Worm (Caenorhabditis elegans): ENCODE measurements around the gene F59H6.14.
"Not testable (repeated sequence)": the region's sequence is repeated elsewhere in the genome, so short reads cannot be mapped to it uniquely, and the experiment has no call there.

The F59H6.14 gene

DNA sequence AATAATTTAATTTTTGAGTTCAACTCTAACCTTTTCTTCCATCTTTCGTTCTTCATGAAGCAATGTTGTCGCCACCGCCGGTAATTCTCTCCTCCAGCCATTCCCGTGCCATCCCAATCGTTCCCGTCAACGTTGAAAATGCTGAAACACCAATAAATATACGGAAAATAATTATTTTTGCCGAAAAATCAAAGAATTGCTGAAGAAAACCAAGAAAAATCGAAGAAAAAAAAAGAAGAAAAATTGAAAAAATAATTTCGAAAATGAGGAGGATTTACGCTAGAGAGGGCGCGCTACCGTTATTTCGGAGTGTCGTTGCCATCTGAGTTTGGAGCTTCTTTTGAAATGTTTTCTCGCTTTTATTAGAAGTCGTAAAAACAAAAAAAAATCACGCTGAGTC lies 9.9 kb upstream of the F59H6.14 start, which contains the start of gene cya-2:
Gene cya-2, minus strand, starts transcription at position 101 of the 400 bp plus-strand sequence.
- TF ChIP-seq T26A5.8 (tag; optimal IDR thresholded peaks at IDR 0.05); attf-3 (GFP tag; conservative IDR thresholded peaks at IDR 0.05); him-1 (tag; optimal IDR thresholded peaks at IDR 0.05): not testable (repeated sequence)

DNA sequence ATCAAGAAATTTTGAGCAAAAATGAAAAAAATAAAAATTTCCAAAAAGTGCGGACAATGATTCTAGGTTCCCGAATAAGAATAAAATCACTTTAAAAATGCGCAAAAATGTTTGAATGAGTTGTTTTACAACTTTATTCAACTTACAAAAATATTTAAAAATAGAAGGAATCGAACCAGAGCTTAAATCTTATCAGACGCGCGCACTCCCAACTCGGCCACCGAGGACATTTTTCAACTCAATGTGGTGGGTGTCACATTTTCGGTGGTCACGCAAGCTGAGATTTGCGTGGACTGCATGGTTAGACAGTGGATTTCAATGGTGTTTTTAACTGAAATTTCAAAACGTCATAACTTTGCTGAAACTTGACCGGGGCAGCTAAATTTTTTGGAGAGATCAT lies 8.7 kb upstream of the F59H6.14 start:
- TF ChIP-seq lin-26 (GFP tag; IDR thresholded peaks at IDR 0.05) = peak; percentile 62; the same call in 1 of the 2 replicates
- TF ChIP-seq rpc-1 (optimal IDR thresholded peaks at IDR 0.05) = not testable (repeated sequence)
- peak; percentile 28 for TF ChIP-seq rpc-1 (tag; optimal IDR thresholded peaks at IDR 0.05)
- peak; percentile 65 for TF ChIP-seq tbp1 (GFP tag; optimal IDR thresholded peaks at IDR 0.05)

DNA sequence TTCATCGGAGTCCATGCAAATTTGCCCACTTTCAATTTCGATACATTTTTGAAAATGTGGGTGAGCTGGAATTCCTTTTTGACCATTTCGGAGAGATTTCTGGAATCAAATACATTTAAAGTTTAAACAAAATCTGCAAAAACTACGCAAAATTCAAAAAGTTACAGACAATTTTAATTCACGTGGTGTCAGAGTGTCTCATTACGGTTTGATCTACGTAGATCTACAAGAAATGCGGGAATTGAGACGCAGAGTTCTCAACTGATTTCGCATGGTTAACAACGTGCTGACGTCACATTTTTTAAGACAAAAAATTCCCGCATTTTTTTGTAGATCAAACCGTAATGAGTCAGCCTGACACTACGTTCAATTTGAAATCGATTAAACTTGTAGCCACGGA lies 6.9 kb upstream of the F59H6.14 start, which contains the start of gene bath-21:
Gene bath-21, minus strand, starts transcription at position 101 of the 400 bp plus-strand sequence.
- no peak for TF ChIP-seq die-1 (tag; optimal IDR thresholded peaks at IDR 0.05)
- no peak for TF ChIP-seq Y67H2A.10 (GFP tag; conservative IDR thresholded peaks at IDR 0.05)
- TF ChIP-seq lin-40 (tag; optimal IDR thresholded peaks at IDR 0.05) = no peak

DNA sequence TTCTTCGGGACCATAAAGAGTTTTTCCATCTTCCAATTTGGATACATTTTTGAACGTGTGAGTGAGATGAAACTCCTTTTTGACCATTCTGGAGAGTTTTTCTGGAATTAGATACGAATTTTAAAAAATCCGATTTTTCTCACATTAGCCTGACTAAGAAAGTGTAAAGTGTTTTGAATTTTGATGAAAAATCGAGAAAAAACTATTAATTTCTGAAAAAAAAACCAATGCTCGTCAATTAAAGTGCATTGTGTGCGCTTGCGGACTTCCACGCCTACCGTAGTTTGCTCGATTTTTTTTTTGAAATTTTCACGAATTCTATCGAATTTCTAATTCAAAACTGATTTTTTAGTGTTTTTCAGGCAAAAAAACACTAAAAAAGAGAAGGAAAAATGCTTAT lies 4.7 kb upstream of the F59H6.14 start, which contains the start of gene bath-1:
Gene bath-1, minus strand, starts transcription at position 101 of the 400 bp plus-strand sequence.
- TF ChIP-seq attf-6 (GFP tag; IDR thresholded peaks at IDR 0.05) (no peak), lsl-1 (GFP tag; optimal IDR thresholded peaks at IDR 0.05) (peak; percentile 39)

ce11 chrII:2030367-2030766 lies 3.0 kb upstream of the F59H6.14 start, which contains the start of gene bath-3:
Gene bath-3 (minus strand): TSS chrII:2030467.
- peak; percentile 15 for TF ChIP-seq athp-1 (tag; optimal IDR thresholded peaks at IDR 0.05)
- TF ChIP-seq somi-1 (GFP tag; optimal IDR thresholded peaks at IDR 0.05) = no peak
- TF ChIP-seq lsl-1 (GFP tag; optimal IDR thresholded peaks at IDR 0.05) = peak; percentile 57
- no peak for TF ChIP-seq F37B4.10 (GFP tag; IDR thresholded peaks at IDR 0.05)
- no peak for TF ChIP-seq hmg-20 (GFP tag; IDR thresholded peaks at IDR 0.05)

ce11 chrII:2031852-2032251 lies 1.5 kb upstream of the F59H6.14 start, which contains the start of gene bath-5:
Gene bath-5 (minus strand): TSS chrII:2031952.
- TF ChIP-seq D2030.7 (GFP tag; IDR thresholded peaks at IDR 0.05) = peak; percentile 40; the same call in 1 of the 2 replicates
- no peak for TF ChIP-seq sdz-38 (tag; optimal IDR thresholded peaks at IDR 0.05)
- peak; percentile 82 for TF ChIP-seq lsl-1 (GFP tag; optimal IDR thresholded peaks at IDR 0.05)
- TF ChIP-seq madf-6 (GFP tag; IDR thresholded peaks at IDR 0.05) = peak; percentile 42; the same call in 1 of the 2 replicates
- TF ChIP-seq die-1 (tag; optimal IDR thresholded peaks at IDR 0.05) = no peak

DNA sequence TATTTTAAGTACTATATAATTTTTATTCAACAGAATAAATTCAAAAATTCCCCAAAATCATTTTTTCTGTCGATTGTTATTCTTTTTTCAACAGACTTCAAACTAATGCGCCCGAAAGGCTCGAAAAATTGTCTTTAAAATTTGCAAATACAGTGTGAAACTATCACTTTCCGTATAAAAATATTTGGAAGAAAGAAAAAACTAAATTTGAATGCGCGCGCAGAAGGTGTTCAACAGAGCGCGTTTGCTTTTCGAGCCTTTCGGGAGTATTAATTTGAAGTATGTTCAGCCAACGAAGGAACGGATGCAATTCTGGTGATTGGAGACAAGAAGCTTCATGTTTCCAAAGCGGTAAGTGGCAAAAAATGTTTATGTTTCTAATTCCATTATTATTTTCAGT lies 1.1 kb upstream of the F59H6.14 start, which contains the start of gene btb-4:
Gene btb-4, plus strand, starts transcription at position 35 of the 400 bp plus-strand sequence.
- peak; percentile 48 for TF ChIP-seq efl-1 (GFP tag; optimal IDR thresholded peaks at IDR 0.05)
- TF ChIP-seq madf-6 (GFP tag; IDR thresholded peaks at IDR 0.05) = 0 out of 2 replicates have a peak, but pooled peaks have one; percentile 1
- TF ChIP-seq mcd-1 (GFP tag; IDR thresholded peaks at IDR 0.05) = peak; percentile 57

DNA sequence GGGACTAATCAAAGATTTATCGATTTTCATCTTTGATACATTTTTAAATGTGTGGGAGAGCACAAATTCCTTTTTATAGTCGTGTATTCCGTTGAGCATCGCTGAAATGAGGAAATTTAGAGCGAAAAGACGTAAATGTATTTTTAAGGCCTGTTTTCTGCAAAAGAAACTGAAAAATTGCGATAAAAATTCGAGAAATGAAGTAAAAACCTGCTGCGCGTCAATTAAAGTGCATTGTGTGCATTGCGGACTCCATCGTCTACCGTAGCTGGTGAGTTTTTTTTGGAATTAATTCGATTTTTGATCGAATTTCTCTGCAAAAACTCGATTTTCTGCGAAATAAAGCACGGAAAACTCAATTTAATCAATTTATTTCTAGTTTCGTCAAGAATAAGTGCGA lies 5.9 kb downstream of the F59H6.14 start, which contains the start of gene bath-19:
Gene bath-19, minus strand, starts transcription at position 101 of the 400 bp plus-strand sequence.
- TF ChIP-seq B0019.2 (GFP tag; conservative IDR thresholded peaks at IDR 0.05) (no peak), nfyb-1 (GFP tag; IDR thresholded peaks at IDR 0.05) (no peak), rec-8 (tag; optimal IDR thresholded peaks at IDR 0.05) (no peak), snpc-3.4 (tag; optimal IDR thresholded peaks at IDR 0.05) (no peak), lsl-1 (GFP tag; optimal IDR thresholded peaks at IDR 0.05) (peak; percentile 54), pbrm-1 (GFP tag; IDR thresholded peaks at IDR 0.05) (no peak)
